Worm (Caenorhabditis elegans) whole organism, L1 larva: ENCODE data around the gene clec-264.

Source experiments
- C04F5.9 ChIP-seq: sonication (generic microtip); optimal IDR thresholded peaks from 2 replicates; lab custom pipeline; 2016; ENCODE audit warnings: missing genetic modification characterization, missing compliant biosample characterization
- C34B4.2 ChIP-seq: sonication (generic microtip); optimal IDR thresholded peaks from 2 replicates; lab custom pipeline; 2017; ENCODE audit warnings: mild to moderate bottlenecking, missing genetic modification characterization, missing compliant biosample characterization
- F16B12.6 ChIP-seq: fragments of 150-350 bp; optimal IDR thresholded peaks from 2 replicates; lab custom pipeline; 2014; ENCODE audit warnings: missing biosample characterization, missing genetic modification characterization
- alr-1 ChIP-seq: fragments of 200-800 bp; sonication (Bioruptor generic); optimal IDR thresholded peaks from 2 replicates; lab custom pipeline; 2018; ENCODE audit warnings: borderline replicate concordance, mild to moderate bottlenecking, missing genetic modification characterization, missing compliant biosample characterization
- blmp-1 ChIP-seq: fragments of 150-350 bp; optimal IDR thresholded peaks from 2 replicates; lab custom pipeline; 2014; ENCODE audit warnings: missing biosample characterization, missing genetic modification characterization
- ceh-63 ChIP-seq: fragments of 200-800 bp; sonication (Bioruptor generic); optimal IDR thresholded peaks from 2 replicates; lab custom pipeline; 2018; ENCODE audit warnings: mild to moderate bottlenecking, missing genetic modification characterization, missing compliant biosample characterization
- ceh-88 ChIP-seq: fragments of 200-800 bp; sonication (Bioruptor generic); IDR thresholded peaks from 2 replicates; pipeline ENCODE4 v1.3.6; 2022; ENCODE audit warnings: missing genetic modification characterization, missing compliant biosample characterization
- ces-1 ChIP-seq: fragments of 150-350 bp; optimal IDR thresholded peaks from 2 replicates; lab custom pipeline; 2014; ENCODE audit warnings: missing biosample characterization, missing genetic modification reagents, missing genetic modification characterization
- dpl-1 ChIP-seq, 3 experiments: fragments of 150-350 bp in 2 of 3; sonication (generic microtip) in 1 of 3; optimal IDR thresholded peaks; 2 replicates each; lab custom pipeline; 2014 to 2017; ENCODE audit warnings: missing biosample characterization in 3 of 3, missing genetic modification characterization in 3 of 3, missing genetic modification reagents in 3 of 3
- efl-1 ChIP-seq, 4 experiments: fragments of 150-350 bp; optimal IDR thresholded peaks in 3 of 4; peaks in 1 of 4; 1 replicate in 1 of 4; 2 replicates in 3 of 4; lab custom pipeline; 2014; ENCODE audit warnings: missing biosample characterization in 2 of 4, missing genetic modification characterization in 2 of 4, missing genetic modification reagents in 2 of 4
- egl-27 ChIP-seq, 2 experiments: fragments of 150-350 bp in 1 of 2; sonication (generic microtip); optimal IDR thresholded peaks; 3 replicates each; lab custom pipeline; 2017 to 2018; ENCODE audit warnings: missing biosample characterization in 2 of 2, missing genetic modification characterization in 2 of 2, missing genetic modification reagents in 2 of 2
- elt-2 ChIP-seq: sonication (generic microtip); optimal IDR thresholded peaks from 2 replicates; lab custom pipeline; 2016; ENCODE audit warnings: missing genetic modification characterization, mild to moderate bottlenecking, inconsistent platforms, missing compliant biosample characterization, missing genetic modification reagents
- grh-1 ChIP-seq: fragments of 200-800 bp; sonication (Bioruptor generic); IDR thresholded peaks from 2 replicates; pipeline ENCODE4 v1.3.6; 2022; ENCODE audit warnings: missing genetic modification reagents, missing genetic modification characterization, missing compliant biosample characterization
- hlh-4 ChIP-seq: sonication (generic microtip); optimal IDR thresholded peaks from 2 replicates; lab custom pipeline; 2016; ENCODE audit warnings: mild to moderate bottlenecking, missing genetic modification characterization, missing compliant biosample characterization
- jun-1 ChIP-seq: fragments of 150-350 bp; optimal IDR thresholded peaks from 2 replicates; lab custom pipeline; 2014; ENCODE audit warnings: missing biosample characterization, missing genetic modification reagents, missing genetic modification characterization
- lin-14 ChIP-seq: fragments of 200-800 bp; sonication (Bioruptor generic); optimal IDR thresholded peaks from 2 replicates; lab custom pipeline; 2018; ENCODE audit warnings: mild to moderate bottlenecking, missing genetic modification characterization, moderate library complexity, missing compliant biosample characterization
- lin-15B ChIP-seq: fragments of 150-350 bp; sonication (generic microtip); optimal IDR thresholded peaks from 3 replicates; lab custom pipeline; 2014; ENCODE audit warnings: missing biosample characterization, missing genetic modification characterization
- lin-35 ChIP-seq, 2 experiments: fragments of 150-350 bp; optimal IDR thresholded peaks; 2 replicates each; lab custom pipeline; 2014; ENCODE audit warnings: missing biosample characterization in 2 of 2, missing genetic modification characterization in 2 of 2, missing genetic modification reagents in 2 of 2
- lir-3 ChIP-seq: sonication (generic microtip); optimal IDR thresholded peaks from 2 replicates; lab custom pipeline; 2016; ENCODE audit warnings: mild to moderate bottlenecking, missing genetic modification characterization, moderate library complexity, missing compliant biosample characterization; ENCODE audit not compliant: poor library complexity
- lsy-2 ChIP-seq, 2 experiments: fragments of 150-350 bp; optimal IDR thresholded peaks; 2 replicates each; lab custom pipeline; 2014; ENCODE audit warnings: missing biosample characterization in 2 of 2, missing genetic modification characterization in 2 of 2
- mef-2 ChIP-seq: fragments of 150-350 bp; optimal IDR thresholded peaks from 2 replicates; lab custom pipeline; 2014; ENCODE audit warnings: missing biosample characterization, missing genetic modification characterization
- nhr-237 ChIP-seq: fragments of 150-350 bp; optimal IDR thresholded peaks from 2 replicates; lab custom pipeline; 2014; ENCODE audit warnings: missing biosample characterization, missing genetic modification characterization
- nhr-28 ChIP-seq: fragments of 150-350 bp; optimal IDR thresholded peaks from 2 replicates; lab custom pipeline; 2014; ENCODE audit warnings: missing biosample characterization, missing genetic modification characterization
- nhr-47 ChIP-seq: sonication (generic microtip); optimal IDR thresholded peaks from 2 replicates; lab custom pipeline; 2016; ENCODE audit warnings: mild to moderate bottlenecking, missing genetic modification characterization, moderate library complexity, missing compliant biosample characterization
- nhr-71 ChIP-seq: sonication (generic microtip); optimal IDR thresholded peaks from 2 replicates; lab custom pipeline; 2016; ENCODE audit warnings: mild to moderate bottlenecking, missing genetic modification characterization, moderate library complexity, missing compliant biosample characterization
- nhr-85 ChIP-seq: sonication (generic microtip); peaks from one replicate; lab custom pipeline; 2016; ENCODE audit warnings: missing genetic modification characterization, inconsistent platforms, missing compliant biosample characterization
- nhr-90 ChIP-seq: sonication (generic microtip); optimal IDR thresholded peaks from 2 replicates; lab custom pipeline; 2016; ENCODE audit warnings: mild to moderate bottlenecking, missing genetic modification characterization, missing compliant biosample characterization; ENCODE audit not compliant: poor library complexity
- pag-3 ChIP-seq: sonication (generic microtip); optimal IDR thresholded peaks from 2 replicates; lab custom pipeline; 2017; ENCODE audit warnings: missing genetic modification characterization, mild to moderate bottlenecking, missing compliant biosample characterization, antibody characterized with exemption, borderline replicate concordance; ENCODE audit not compliant: insufficient read depth
- pqm-1 ChIP-seq: sonication (generic microtip); optimal IDR thresholded peaks from 3 replicates; lab custom pipeline; 2017; ENCODE audit warnings: missing biosample characterization, missing genetic modification characterization
- rnt-1 ChIP-seq: sonication (generic microtip); optimal IDR thresholded peaks from 2 replicates; lab custom pipeline; 2016; ENCODE audit warnings: mild to moderate bottlenecking, missing genetic modification characterization, moderate library complexity, missing compliant biosample characterization
- snpc-4 ChIP-seq: fragments of 150-350 bp; optimal IDR thresholded peaks from 2 replicates; lab custom pipeline; 2014; ENCODE audit warnings: missing biosample characterization, missing genetic modification characterization
- sox-4 ChIP-seq: sonication (generic microtip); optimal IDR thresholded peaks from 2 replicates; lab custom pipeline; 2016; ENCODE audit warnings: missing genetic modification characterization, missing compliant biosample characterization
- tlp-1 ChIP-seq: fragments of 150-350 bp; optimal IDR thresholded peaks from 2 replicates; lab custom pipeline; 2014; ENCODE audit warnings: missing biosample characterization, missing genetic modification characterization
- unc-130 ChIP-seq: fragments of 150-350 bp; optimal IDR thresholded peaks from 2 replicates; lab custom pipeline; 2017; ENCODE audit warnings: missing biosample characterization, missing genetic modification characterization, inconsistent platforms
- unc-98 ChIP-seq: fragments of 200-800 bp; sonication (Bioruptor generic); IDR thresholded peaks from 2 replicates; pipeline ENCODE4 v1.3.6; 2022; ENCODE audit warnings: missing genetic modification characterization, missing compliant biosample characterization
- vab-15 ChIP-seq: sonication (generic microtip); optimal IDR thresholded peaks from 2 replicates; lab custom pipeline; 2017; ENCODE audit warnings: missing genotype, mild to moderate bottlenecking, missing genetic modification characterization, missing compliant biosample characterization
- xbp-1 ChIP-seq: sonication (generic microtip); optimal IDR thresholded peaks from 2 replicates; lab custom pipeline; 2016; ENCODE audit warnings: missing genetic modification characterization, missing compliant biosample characterization
- ztf-11 ChIP-seq, 2 experiments: sonication (generic microtip); optimal IDR thresholded peaks; 2 replicates each; lab custom pipeline; 2016 to 2017; ENCODE audit warnings: missing genetic modification characterization in 2 of 2, missing biosample characterization in 1 of 2, missing compliant biosample characterization in 1 of 2

The clec-264 gene

DNA sequence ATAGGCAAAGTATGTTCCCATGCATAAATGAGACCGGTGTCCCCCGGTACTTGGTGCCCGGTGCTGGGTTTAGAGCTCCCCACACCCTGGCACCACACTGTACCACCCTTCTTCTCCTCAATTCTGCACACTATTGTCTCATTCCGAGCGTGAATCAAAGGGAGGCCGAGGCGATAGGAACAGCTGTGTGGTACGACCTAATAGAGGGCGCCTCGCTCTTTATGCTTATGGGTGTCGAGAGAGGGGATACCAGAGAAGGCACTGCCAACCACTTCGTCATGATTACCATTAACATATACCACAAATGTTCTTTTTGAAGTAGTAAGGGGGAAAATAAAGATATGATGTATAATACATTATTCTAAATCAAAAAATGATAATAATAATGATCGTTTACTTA is 20.1 kb upstream of the clec-264 start:
- TF ChIP-seq alr-1 (tag; lab: Kevin White, UChicago) = no peak
- no peak for TF ChIP-seq grh-1
- TF ChIP-seq unc-98 (GFP tag; lab: Robert Waterston, UW) = no peak
- no peak for TF ChIP-seq pag-3 (tag; lab: Kevin White, UChicago)
- no peak for TF ChIP-seq nhr-28 (tag; lab: Kevin White, UChicago)
- no peak for TF ChIP-seq pqm-1
- TF ChIP-seq elt-2 (tag; lab: Kevin White, UChicago) = no peak
- TF ChIP-seq tlp-1 = no peak
- TF ChIP-seq nhr-85 (tag; lab: Kevin White, UChicago) = no peak
- no peak for TF ChIP-seq ztf-11 (tag; optimal IDR thresholded peaks at IDR 0.05; lab: Kevin White, UChicago)
- no peak for TF ChIP-seq lin-14 (GFP tag; lab: Kevin White, UChicago)
- no peak for TF ChIP-seq lsy-2 (tag; optimal IDR thresholded peaks at IDR 0.05; lab: Kevin White, UChicago)
- TF ChIP-seq ceh-63 (GFP tag; lab: Kevin White, UChicago) = no peak

DNA sequence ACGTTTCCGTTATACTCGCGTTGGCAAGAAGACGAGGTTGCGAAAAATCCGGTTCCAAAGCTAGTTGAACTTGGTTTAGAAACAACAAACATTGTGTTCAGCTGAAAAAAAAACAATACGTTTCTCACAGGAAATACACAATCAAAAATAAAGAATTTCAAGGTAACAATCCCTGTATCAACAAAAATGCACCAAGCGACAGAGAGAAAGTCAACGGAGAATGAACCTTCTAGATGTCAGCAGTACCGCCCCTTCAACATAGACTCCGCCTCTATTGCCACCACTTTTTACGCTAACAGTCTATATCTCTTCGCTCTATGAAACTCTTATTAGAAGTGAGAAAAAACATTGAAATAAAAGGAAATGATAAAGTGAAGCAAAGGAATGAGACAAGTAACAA is 17.8 kb upstream of the clec-264 start, which contains the start of gene F31D4.8:
TSS of gene F31D4.8 (minus strand) at position 101 of the 400 bp plus-strand sequence.
- no peak for TF ChIP-seq efl-1 (optimal IDR thresholded peaks at IDR 0.05; lab: Kevin White, UChicago)
- peak in 1 of 2 experiments; percentile 58 for TF ChIP-seq efl-1 (GFP tag; optimal IDR thresholded peaks at IDR 0.05 in 1 of 2; lab: Kevin White, UChicago)
- no peak for TF ChIP-seq rnt-1 (tag; lab: Kevin White, UChicago)
- TF ChIP-seq F16B12.6 = no peak
- no peak for TF ChIP-seq nhr-237 (tag; lab: Kevin White, UChicago)

DNA sequence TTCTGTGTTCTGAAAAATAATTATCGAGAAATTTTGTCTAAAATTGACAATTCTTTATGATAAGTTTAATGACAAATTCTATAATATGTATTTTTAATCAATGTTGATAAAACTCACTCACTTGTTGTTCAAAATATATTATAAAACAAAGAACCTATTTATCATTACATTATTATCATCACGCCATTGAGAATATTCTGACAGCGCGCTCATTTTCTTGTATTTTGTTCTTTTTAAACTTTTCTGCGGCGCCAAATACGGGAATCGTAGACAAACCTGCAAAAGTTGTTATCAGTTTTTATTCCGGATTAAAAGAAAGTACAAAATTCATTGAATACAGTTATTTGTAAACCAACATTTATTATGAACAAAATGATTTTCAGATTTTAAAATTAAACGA is 15.9 kb upstream of the clec-264 start:
- TF ChIP-seq lin-35 (GFP tag; optimal IDR thresholded peaks at IDR 0.05; lab: Kevin White, UChicago) (no peak), nhr-90 (tag; lab: Kevin White, UChicago) (peak; percentile 7), elt-2 (tag; lab: Kevin White, UChicago) (peak; percentile 67)

- TF ChIP-seq lin-15B = no peak
- no peak for TF ChIP-seq nhr-28 (tag; lab: Kevin White, UChicago)
- no peak for TF ChIP-seq tlp-1
- TF ChIP-seq, all 84 proteins: peak for 0
Measured at ce11 chrV:20862681-20863080, 12.2 kb upstream of the clec-264 start, which contains the start of gene twk-35. Gene twk-35 (plus strand): TSS chrV:20862981.

DNA sequence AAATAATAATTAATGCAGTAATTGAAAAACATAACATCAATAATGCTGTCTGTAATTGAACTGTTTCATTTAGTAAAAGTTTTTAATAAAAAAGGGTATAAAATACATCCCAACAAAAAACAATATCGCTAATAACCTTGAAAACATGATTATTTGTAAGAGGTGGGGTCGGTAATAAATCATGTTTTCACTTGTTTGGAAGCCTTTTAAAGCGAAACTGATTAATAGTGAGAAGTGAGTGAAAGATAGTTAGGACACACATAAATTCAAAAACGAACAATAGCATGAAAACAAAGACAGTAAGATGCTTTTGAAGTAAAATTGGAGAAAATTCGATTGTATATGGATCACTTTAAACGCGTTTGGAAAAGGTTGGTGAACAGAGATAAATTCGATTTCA is 10.6 kb upstream of the clec-264 start, which contains the start of gene try-4:
TSS of gene try-4 (minus strand) at position 74 of the 400 bp plus-strand sequence.
- TF ChIP-seq blmp-1 (tag; lab: Kevin White, UChicago) (peak; percentile 71), grh-1 (no peak)
- TF ChIP-seq, all 84 proteins: peak for 1

DNA sequence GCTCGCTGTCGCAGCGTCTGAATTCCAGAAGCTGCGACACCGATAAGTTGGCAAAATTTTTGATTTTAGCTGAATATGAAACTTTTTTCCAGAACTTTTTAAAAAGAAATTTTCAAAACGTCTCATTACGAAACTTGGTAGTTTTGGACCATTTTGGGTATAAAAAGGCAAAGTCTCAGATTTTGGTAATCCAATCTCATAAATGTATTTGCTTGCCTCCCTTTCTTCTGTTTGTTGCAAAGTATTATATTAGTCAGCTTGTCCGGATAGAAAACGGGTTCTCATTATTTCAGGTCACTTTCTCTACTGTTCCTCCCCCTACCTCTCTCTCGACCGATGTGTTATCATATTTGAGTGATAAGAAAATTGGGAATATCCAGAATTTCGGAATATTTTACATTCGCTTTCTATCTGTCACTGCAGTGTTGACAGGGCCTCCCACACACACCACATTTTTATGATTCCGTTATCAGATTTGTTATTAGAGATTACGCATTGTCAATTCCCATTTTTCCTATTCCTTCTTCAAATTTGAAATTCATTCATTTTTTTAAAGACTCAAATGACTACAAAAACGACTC is 3.2 kb upstream of the clec-264 start, which contains the start of gene F31D4.5:
TSS of gene F31D4.5 (plus strand) at position 491 of the 581 bp plus-strand sequence.
- TF ChIP-seq nhr-47 (tag; lab: Kevin White, UChicago) = no peak
- no peak for TF ChIP-seq efl-1 (optimal IDR thresholded peaks at IDR 0.05; lab: Kevin White, UChicago)
- peak in 1 of 2 experiments; percentile 61 for TF ChIP-seq efl-1 (GFP tag; optimal IDR thresholded peaks at IDR 0.05 in 1 of 2; lab: Kevin White, UChicago)

ce11 chrV:20851847-20852386 is 1.4 kb upstream of the clec-264 start, which contains the start of gene ndua-1:
Gene ndua-1 (minus strand): TSS chrV:20851897.
- TF ChIP-seq nhr-71 (tag; lab: Kevin White, UChicago) (peak; percentile 66), nhr-85 (tag; lab: Kevin White, UChicago) (no peak), ceh-88 (GFP tag; lab: Robert Waterston, UW) (no peak), unc-130 (tag; lab: Kevin White, UChicago) (peak; percentile 6), jun-1 (tag; lab: Kevin White, UChicago) (no peak), ces-1 (GFP tag; lab: Kevin White, UChicago) (no peak), xbp-1 (tag; lab: Kevin White, UChicago) (peak; percentile 38), sox-4 (tag; lab: Kevin White, UChicago) (peak; percentile 27), dpl-1 (GFP tag; optimal IDR thresholded peaks at IDR 0.05; lab: Kevin White, UChicago) (peak in 2 of 3 experiments; percentile 22 to 23), snpc-4 (tag; lab: Kevin White, UChicago) (peak; percentile 65), C34B4.2 (no peak), egl-27 (tag; optimal IDR thresholded peaks at IDR 0.05; lab: Kevin White, UChicago) (no peak), hlh-4 (no peak), C04F5.9 (tag; lab: Kevin White, UChicago) (no peak), mef-2 (tag; lab: Kevin White, UChicago) (no peak), vab-15 (tag; lab: Kevin White, UChicago) (no peak), lir-3 (tag; lab: Kevin White, UChicago) (peak; percentile 44)
